Fruit fly (Drosophila melanogaster) whole organism, embryonic: ENCODE measurements around the gene Grd.

Source experiments
- ATbp ChIP-seq: fragments of 200-800 bp; sonication (Bioruptor generic); optimal IDR thresholded peaks from 2 replicates; lab custom pipeline; 2017; ENCODE audit warnings: missing biosample characterization, mild to moderate bottlenecking, missing genetic modification characterization, missing genetic modification reagents
- B-H2 ChIP-seq: fragments of 200-800 bp; sonication (Bioruptor generic); optimal IDR thresholded peaks from 2 replicates; lab custom pipeline; 2018; ENCODE audit warnings: missing biosample characterization, mild to moderate bottlenecking, missing genetic modification characterization
- BEAF-32 ChIP-seq: fragments of 200-800 bp; sonication (Bioruptor generic); optimal IDR thresholded peaks from 3 replicates; lab custom pipeline; 2017; ENCODE audit warnings: missing biosample characterization, missing genetic modification characterization, mild to moderate bottlenecking, moderate library complexity, missing genetic modification reagents
- Bgb ChIP-seq: fragments of 200-800 bp; sonication (Bioruptor generic); IDR thresholded peaks from 2 replicates; pipeline ENCODE4 v1.3.6; 2022; ENCODE audit warnings: missing biosample characterization, missing genetic modification characterization; ENCODE audit not compliant: partially characterized antibody
- CG10321 ChIP-seq: fragments of 200-800 bp; sonication (Bioruptor generic); IDR thresholded peaks from 2 replicates; pipeline ENCODE4 v1.3.6; 2022; ENCODE audit warnings: missing biosample characterization, missing genetic modification characterization
- CG11560 ChIP-seq: fragments of 200-800 bp; sonication (Bioruptor generic); IDR thresholded peaks from 3 replicates; pipeline ENCODE4 v1.3.6; 2022; ENCODE audit warnings: missing biosample characterization, missing genetic modification characterization
- CG12155 ChIP-seq: fragments of 200-800 bp; sonication (Bioruptor generic); optimal IDR thresholded peaks from 3 replicates; lab custom pipeline; 2016; ENCODE audit warnings: missing biosample characterization, missing genetic modification characterization
- CG17568 ChIP-seq: fragments of 200-800 bp; sonication (Bioruptor generic); optimal IDR thresholded peaks from 2 replicates; lab custom pipeline; 2018; ENCODE audit warnings: missing biosample characterization, mild to moderate bottlenecking, missing genetic modification characterization, moderate library complexity
- CG17802 ChIP-seq: fragments of 200-800 bp; sonication (Bioruptor generic); optimal IDR thresholded peaks from 2 replicates; lab custom pipeline; 2018; ENCODE audit warnings: missing biosample characterization, mild to moderate bottlenecking, missing genetic modification characterization, moderate library complexity
- CG1792 ChIP-seq: fragments of 200-800 bp; sonication (Bioruptor generic); optimal IDR thresholded peaks from 2 replicates; lab custom pipeline; 2016; ENCODE audit warnings: missing biosample characterization, missing genetic modification characterization
- CG18011 ChIP-seq: fragments of 200-800 bp; sonication (Bioruptor generic); optimal IDR thresholded peaks from 2 replicates; lab custom pipeline; 2017; ENCODE audit warnings: missing biosample characterization, missing genetic modification characterization, mild to moderate bottlenecking, moderate library complexity, missing genotype
- CG18476 ChIP-seq: fragments of 200-800 bp; sonication (Bioruptor generic); optimal IDR thresholded peaks from 2 replicates; lab custom pipeline; 2016; ENCODE audit warnings: missing biosample characterization, mild to moderate bottlenecking, missing genetic modification characterization
- CG2678 ChIP-seq: fragments of 200-800 bp; sonication (Bioruptor generic); optimal IDR thresholded peaks from 3 replicates; lab custom pipeline; 2019; ENCODE audit warnings: missing biosample characterization, mild to moderate bottlenecking, missing genetic modification characterization, moderate library complexity
- CG30403 ChIP-seq: fragments of 200-800 bp; sonication (Bioruptor generic); optimal IDR thresholded peaks from 3 replicates; lab custom pipeline; 2016; ENCODE audit warnings: missing biosample characterization, missing genetic modification characterization
- CG4282 ChIP-seq: fragments of 200-800 bp; sonication (Bioruptor generic); optimal IDR thresholded peaks from 2 replicates; lab custom pipeline; 2016; ENCODE audit warnings: missing biosample characterization, missing genetic modification characterization
- CG4730 ChIP-seq: fragments of 200-800 bp; sonication (Bioruptor generic); IDR thresholded peaks from 2 replicates; pipeline ENCODE4 v1.3.6; 2022; ENCODE audit warnings: missing biosample characterization, missing genetic modification characterization
- CG5245 ChIP-seq: fragments of 200-800 bp; sonication (Bioruptor generic); optimal IDR thresholded peaks from 3 replicates; lab custom pipeline; 2016; ENCODE audit warnings: missing biosample characterization, missing genetic modification characterization
- CG7745 ChIP-seq: fragments of 200-800 bp; sonication (Bioruptor generic); optimal IDR thresholded peaks from 2 replicates; lab custom pipeline; 2018; ENCODE audit warnings: missing biosample characterization, mild to moderate bottlenecking, missing genetic modification characterization, moderate library complexity
- CG7928 ChIP-seq: fragments of 200-800 bp; sonication (Bioruptor generic); optimal IDR thresholded peaks from 2 replicates; lab custom pipeline; 2017; ENCODE audit warnings: missing biosample characterization, mild to moderate bottlenecking, missing genetic modification characterization
- CG8765 ChIP-seq: fragments of 200-800 bp; sonication (Bioruptor generic); IDR thresholded peaks from 2 replicates; pipeline ENCODE4 v1.3.6; 2022; ENCODE audit warnings: missing biosample characterization, missing genetic modification characterization
- CG9817 ChIP-seq: fragments of 200-800 bp; sonication (Bioruptor generic); optimal IDR thresholded peaks from 2 replicates; lab custom pipeline; 2018; ENCODE audit warnings: missing biosample characterization, mild to moderate bottlenecking, missing genetic modification characterization, moderate library complexity
- CoRest ChIP-seq: fragments of 200-800 bp; sonication (Bioruptor generic); optimal IDR thresholded peaks from 3 replicates; lab custom pipeline; 2018; ENCODE audit warnings: missing biosample characterization, mild to moderate bottlenecking, missing genetic modification characterization, moderate library complexity
- Dll ChIP-seq: fragments of 200-800 bp; sonication (Bioruptor generic); IDR thresholded peaks from 4 replicates; pipeline ENCODE4 v1.3.6; 2022; ENCODE audit warnings: missing biosample characterization, missing genetic modification characterization; ENCODE audit not compliant: partially characterized antibody
- Ets97D ChIP-seq: fragments of 200-800 bp; sonication (Bioruptor generic); optimal IDR thresholded peaks from 3 replicates; lab custom pipeline; 2016; ENCODE audit warnings: missing biosample characterization, missing genetic modification characterization
- HLH54F ChIP-seq: fragments of 200-800 bp; sonication (Bioruptor generic); optimal IDR thresholded peaks from 3 replicates; lab custom pipeline; 2016; ENCODE audit warnings: missing biosample characterization, missing genetic modification characterization
- Hr51 ChIP-seq, 2 experiments: fragments of 200-800 bp; sonication (Bioruptor generic); optimal IDR thresholded peaks; 2 replicates in 1 of 2; 3 replicates in 1 of 2; lab custom pipeline; 2016 to 2018; ENCODE audit warnings: missing biosample characterization in 2 of 2, missing genetic modification characterization in 2 of 2, mild to moderate bottlenecking in 1 of 2, moderate library complexity in 1 of 2
- Max ChIP-seq: fragments of 200-800 bp; sonication (Bioruptor generic); optimal IDR thresholded peaks from 2 replicates; lab custom pipeline; 2016; ENCODE audit warnings: missing biosample characterization, mild to moderate bottlenecking, missing genetic modification characterization
- Oli ChIP-seq: fragments of 200-800 bp; sonication (Bioruptor generic); optimal IDR thresholded peaks from 2 replicates; lab custom pipeline; 2018; ENCODE audit warnings: missing biosample characterization, mild to moderate bottlenecking, missing genetic modification characterization, moderate library complexity
- Sry-δ ChIP-seq: fragments of 200-800 bp; sonication (Bioruptor generic); optimal IDR thresholded peaks from 2 replicates; lab custom pipeline; 2016; ENCODE audit warnings: missing biosample characterization, missing genetic modification characterization
- Tbp ChIP-seq: fragments of >200 bp; optimal IDR thresholded peaks from 2 replicates; lab custom pipeline; 2018; ENCODE audit warnings: missing biosample characterization, missing genetic modification characterization
- abd-A ChIP-seq: fragments of 200-800 bp; sonication (Bioruptor generic); optimal IDR thresholded peaks from 3 replicates; lab custom pipeline; 2019; ENCODE audit warnings: missing biosample characterization, mild to moderate bottlenecking, missing genetic modification characterization, moderate library complexity
- chif ChIP-seq, 2 experiments: fragments of 200-800 bp; sonication (Bioruptor generic); optimal IDR thresholded peaks; 3 replicates each; lab custom pipeline; 2016; ENCODE audit warnings: missing biosample characterization in 2 of 2, missing genetic modification characterization in 2 of 2
- cwo ChIP-seq: fragments of 200-800 bp; sonication (Bioruptor generic); optimal IDR thresholded peaks from 3 replicates; lab custom pipeline; 2017; ENCODE audit warnings: missing biosample characterization, missing genetic modification characterization, mild to moderate bottlenecking, moderate library complexity, missing genetic modification reagents
- dpn ChIP-seq, 2 experiments: fragments of 200-800 bp; sonication (Bioruptor generic); optimal IDR thresholded peaks; 3 replicates each; lab custom pipeline; 2016; ENCODE audit warnings: missing biosample characterization in 2 of 2, missing genetic modification characterization in 2 of 2
- dysf ChIP-seq: fragments of 200-800 bp; sonication (Bioruptor generic); IDR thresholded peaks from 3 replicates; pipeline ENCODE4 v1.3.6; 2022; ENCODE audit warnings: missing biosample characterization, missing genetic modification characterization
- ewg ChIP-seq: fragments of 200-800 bp; sonication (Bioruptor generic); optimal IDR thresholded peaks from 3 replicates; lab custom pipeline; 2017; ENCODE audit warnings: mild to moderate bottlenecking, missing biosample characterization, missing genetic modification reagents, missing genetic modification characterization
- gem ChIP-seq: fragments of 200-800 bp; sonication (Bioruptor generic); optimal IDR thresholded peaks from 2 replicates; lab custom pipeline; 2019; ENCODE audit warnings: missing biosample characterization, mild to moderate bottlenecking, missing genetic modification characterization, moderate library complexity
- gsb-n ChIP-seq: fragments of 200-800 bp; sonication (Bioruptor generic); optimal IDR thresholded peaks from 3 replicates; lab custom pipeline; 2018; ENCODE audit warnings: missing biosample characterization, mild to moderate bottlenecking, missing genetic modification characterization
- hbn ChIP-seq: fragments of 200-800 bp; sonication (Bioruptor generic); IDR thresholded peaks from 2 replicates; pipeline ENCODE4 v1.3.6; 2022; ENCODE audit warnings: missing biosample characterization, missing genetic modification characterization; ENCODE audit not compliant: partially characterized antibody
- lilli ChIP-seq: fragments of 200-800 bp; sonication (Bioruptor generic); optimal IDR thresholded peaks from 3 replicates; lab custom pipeline; 2016; ENCODE audit warnings: missing biosample characterization, missing genetic modification characterization
- pzg ChIP-seq: fragments of 200-800 bp; sonication (Bioruptor generic); optimal IDR thresholded peaks from 3 replicates; lab custom pipeline; 2018; ENCODE audit warnings: missing biosample characterization, mild to moderate bottlenecking, missing genetic modification characterization, moderate library complexity
- run ChIP-seq: fragments of 200-800 bp; sonication (Bioruptor generic); optimal IDR thresholded peaks from 3 replicates; lab custom pipeline; 2018; ENCODE audit warnings: missing biosample characterization, mild to moderate bottlenecking, missing genetic modification characterization
- scrt ChIP-seq: fragments of 200-800 bp; sonication (Bioruptor generic); optimal IDR thresholded peaks from 2 replicates; lab custom pipeline; 2018; ENCODE audit warnings: missing biosample characterization, mild to moderate bottlenecking, missing genetic modification characterization, moderate library complexity
- ssp ChIP-seq: fragments of 200-800 bp; sonication (Bioruptor generic); IDR thresholded peaks from 2 replicates; pipeline ENCODE4 v1.3.6; 2022; ENCODE audit warnings: missing biosample characterization, missing genetic modification characterization
- stwl ChIP-seq: fragments of 200-800 bp; sonication (Bioruptor generic); optimal IDR thresholded peaks from 3 replicates; lab custom pipeline; 2018; ENCODE audit warnings: missing biosample characterization, mild to moderate bottlenecking, missing genetic modification characterization, moderate library complexity
- tap ChIP-seq: fragments of 200-800 bp; optimal IDR thresholded peaks from 3 replicates; lab custom pipeline; 2019; ENCODE audit warnings: missing biosample characterization, mild to moderate bottlenecking, missing genetic modification characterization, moderate library complexity
- tgo ChIP-seq: fragments of 200-800 bp; sonication (Bioruptor generic); IDR thresholded peaks from 3 replicates; pipeline ENCODE4 v1.3.6; 2022; ENCODE audit warnings: missing biosample characterization, missing genetic modification characterization
- trem ChIP-seq: fragments of 200-800 bp; optimal IDR thresholded peaks from 3 replicates; lab custom pipeline; 2019; ENCODE audit warnings: missing biosample characterization, mild to moderate bottlenecking, missing genetic modification characterization, moderate library complexity
- zfh2 ChIP-seq: fragments of 200-800 bp; sonication (Bioruptor generic); optimal IDR thresholded peaks from 2 replicates; lab custom pipeline; 2016; ENCODE audit warnings: missing biosample characterization, missing genetic modification characterization

Gene Grd

dm6 chr3L:17802107-17802506, 21.0 kb upstream of the Grd start, which contains the start of gene NUCB1 (continued):
- TF ChIP-seq dysf: 0 out of 3 replicates have a peak, but pooled peaks have one; percentile 33
- TF ChIP-seq CG17568: no peak
- TF ChIP-seq gem: no peak
- TF ChIP-seq CG1792 (GFP tag; lab: Kevin White, UChicago): no peak
- no peak for TF ChIP-seq Tbp (GFP tag; lab: Kevin White, UChicago)

- no peak for TF ChIP-seq CG4730 (GFP tag; lab: Robert Waterston, UW)
- TF ChIP-seq CG7928: peak; percentile 55
- no peak for TF ChIP-seq CG18476 (GFP tag; lab: Kevin White, UChicago)
- TF ChIP-seq cwo (GFP tag; lab: Kevin White, UChicago): peak; percentile 81
- TF ChIP-seq scrt (GFP tag; lab: Kevin White, UChicago): no peak
- TF ChIP-seq trem (tag; lab: Kevin White, UChicago): peak; percentile 55
- TF ChIP-seq dpn (GFP tag; optimal IDR thresholded peaks at IDR 0.05; lab: Kevin White, UChicago): peak in 1 of 2 experiments; percentile 10
- TF ChIP-seq CG11560: no peak
- no peak for TF ChIP-seq CG18011 (GFP tag; lab: Kevin White, UChicago)
- TF ChIP-seq Oli (tag; lab: Kevin White, UChicago): peak; percentile 17
- peak; percentile 22 for TF ChIP-seq CG9817 (tag; lab: Kevin White, UChicago)
- TF ChIP-seq Max (GFP tag; lab: Kevin White, UChicago): peak; percentile 62
- peak; percentile 17 for TF ChIP-seq Ets97D (GFP tag; lab: Kevin White, UChicago)
- TF ChIP-seq ssp (GFP tag; lab: Robert Waterston, UW): no peak
- TF ChIP-seq CoRest: peak; percentile 29
- peak; percentile 63 for TF ChIP-seq stwl (tag; lab: Kevin White, UChicago)
- no peak for TF ChIP-seq CG10321 (GFP tag; lab: Robert Waterston, UW)
- TF ChIP-seq HLH54F (GFP tag; lab: Kevin White, UChicago): no peak
- TF ChIP-seq Hr51 (GFP tag; optimal IDR thresholded peaks at IDR 0.05; lab: Kevin White, UChicago): no peak
- no peak for TF ChIP-seq hbn (GFP tag; lab: Robert Waterston, UW)
- peak; percentile 38 for TF ChIP-seq pzg (GFP tag; lab: Kevin White, UChicago)
- peak; percentile 11 for TF ChIP-seq zfh2 (GFP tag; lab: Kevin White, UChicago)
- no peak for TF ChIP-seq CG5245 (GFP tag; lab: Kevin White, UChicago)
- TF ChIP-seq B-H2 (GFP tag; lab: Kevin White, UChicago): peak; percentile 41
- TF ChIP-seq BEAF-32 (GFP tag; lab: Kevin White, UChicago): peak; percentile 34
- TF ChIP-seq CG8765: no peak
- no peak for TF ChIP-seq abd-A
- TF ChIP-seq ATbp: no peak
- no peak for TF ChIP-seq CG4282
- no peak for TF ChIP-seq gsb-n
- TF ChIP-seq run (tag; lab: Kevin White, UChicago): no peak
- no peak for TF ChIP-seq CG2678
- TF ChIP-seq Bgb: no peak
- no peak for TF ChIP-seq tap (tag; lab: Kevin White, UChicago)
- TF ChIP-seq Dll: no peak
- TF ChIP-seq lilli (GFP tag; lab: Kevin White, UChicago): peak; percentile 54
- peak; percentile 40 for TF ChIP-seq CG30403 (GFP tag; lab: Kevin White, UChicago)
- no peak for TF ChIP-seq CG7745 (tag; lab: Kevin White, UChicago)
- TF ChIP-seq ewg: peak; percentile 18
- TF ChIP-seq dysf: no peak
- no peak for TF ChIP-seq tgo
- TF ChIP-seq chif (GFP tag; optimal IDR thresholded peaks at IDR 0.05; lab: Kevin White, UChicago): no peak
- no peak for TF ChIP-seq CG17802
- no peak for TF ChIP-seq CG12155 (GFP tag; lab: Kevin White, UChicago)
- TF ChIP-seq Sry-δ (GFP tag; lab: Kevin White, UChicago): no peak
Measured at dm6 chr3L:17804511-17804910, 18.6 kb upstream of the Grd start, which contains the start of gene ais. TSS of gene ais (minus strand) at chr3L:17804715.
